Worm (Caenorhabditis elegans) whole organism, L4/young adult: ENCODE results near the gene K11C4.2.

Experiments
- W03F9.2 ChIP-seq: fragments of 150-350 bp; optimal IDR thresholded peaks from 2 replicates; lab custom pipeline; 2014; ENCODE audit warnings: missing biosample characterization, missing genetic modification characterization
- dao-5 ChIP-seq: sonication (generic microtip); optimal IDR thresholded peaks from 2 replicates; lab custom pipeline; 2016; ENCODE audit warnings: missing genotype, missing genetic modification characterization, moderate library complexity, missing compliant biosample characterization
- him-1 ChIP-seq: sonication (generic microtip); optimal IDR thresholded peaks from 2 replicates; lab custom pipeline; 2016; ENCODE audit warnings: missing genotype, missing genetic modification reagents, missing genetic modification characterization, missing compliant biosample characterization

- no peak for TF ChIP-seq W03F9.2
- TF ChIP-seq dao-5 (tag; lab: Kevin White, UChicago): no peak
- no peak for TF ChIP-seq him-1 (tag; lab: Kevin White, UChicago)
These were observed 39.3 kb downstream of the K11C4.2 start, which contains the start of gene lipl-6 for ce11 chrV:6934212-6934611.
